Fruit fly (Drosophila melanogaster) whole organism, embryonic: ENCODE results near the gene CG8301.
A peak's percentile ranks its signal among the peaks of the same experiment; 100 is the strongest.

Experiments
- Ada2b ChIP-seq: fragments of 200-800 bp; sonication (Bioruptor generic); IDR thresholded peaks from 2 replicates; pipeline ENCODE4 v1.3.6; 2022; ENCODE audit warnings: missing biosample characterization, missing genetic modification characterization
- Asciz ChIP-seq: fragments of 200-800 bp; sonication (Bioruptor generic); optimal IDR thresholded peaks from 2 replicates; lab custom pipeline; 2017; ENCODE audit warnings: missing biosample characterization, mild to moderate bottlenecking, missing genetic modification characterization, missing genetic modification reagents
- Atf3 ChIP-seq: fragments of 200-800 bp; sonication (Bioruptor generic); optimal IDR thresholded peaks from 3 replicates; lab custom pipeline; 2016; ENCODE audit warnings: missing biosample characterization, missing genetic modification characterization
- Bteb2 ChIP-seq: fragments of 200-800 bp; sonication (Bioruptor generic); optimal IDR thresholded peaks from 2 replicates; lab custom pipeline; 2016; ENCODE audit warnings: missing biosample characterization, missing genetic modification characterization
- CG10543 ChIP-seq: fragments of 200-800 bp; sonication (Bioruptor generic); optimal IDR thresholded peaks from 3 replicates; lab custom pipeline; 2017; ENCODE audit warnings: missing biosample characterization, mild to moderate bottlenecking, missing genetic modification characterization, moderate library complexity
- CG11723 ChIP-seq: fragments of 200-800 bp; sonication (Bioruptor generic); optimal IDR thresholded peaks from 2 replicates; lab custom pipeline; 2017; ENCODE audit warnings: missing biosample characterization, mild to moderate bottlenecking, missing genetic modification characterization
- CG12155 ChIP-seq: fragments of 200-800 bp; sonication (Bioruptor generic); optimal IDR thresholded peaks from 3 replicates; lab custom pipeline; 2016; ENCODE audit warnings: missing biosample characterization, missing genetic modification characterization
- CG12659 ChIP-seq: fragments of 200-800 bp; sonication (Bioruptor generic); optimal IDR thresholded peaks from 3 replicates; lab custom pipeline; 2017; ENCODE audit warnings: mild to moderate bottlenecking, missing biosample characterization, missing genetic modification reagents, missing genetic modification characterization
- CG14050 ChIP-seq: fragments of 200-800 bp; sonication (Bioruptor generic); IDR thresholded peaks from 3 replicates; pipeline ENCODE4 v1.3.6; 2022; ENCODE audit warnings: missing biosample characterization, missing genetic modification characterization
- CG15601 ChIP-seq: fragments of 200-800 bp; sonication (Bioruptor generic); optimal IDR thresholded peaks from 3 replicates; lab custom pipeline; 2019; ENCODE audit warnings: missing biosample characterization, mild to moderate bottlenecking, missing genetic modification characterization, moderate library complexity
- CG16779 ChIP-seq: fragments of 200-800 bp; sonication (Bioruptor generic); IDR thresholded peaks from 2 replicates; pipeline ENCODE4 v1.3.6; 2022; ENCODE audit warnings: missing biosample characterization, missing genetic modification characterization
- CG17802 ChIP-seq: fragments of 200-800 bp; sonication (Bioruptor generic); optimal IDR thresholded peaks from 2 replicates; lab custom pipeline; 2018; ENCODE audit warnings: missing biosample characterization, mild to moderate bottlenecking, missing genetic modification characterization, moderate library complexity
- CG1832 ChIP-seq: fragments of 200-800 bp; sonication (Bioruptor generic); optimal IDR thresholded peaks from 2 replicates; lab custom pipeline; 2017; ENCODE audit warnings: missing biosample characterization, mild to moderate bottlenecking, missing genetic modification characterization, inconsistent platforms
- CG2202 ChIP-seq: fragments of 200-800 bp; sonication (Bioruptor generic); optimal IDR thresholded peaks from 2 replicates; lab custom pipeline; 2018; ENCODE audit warnings: missing biosample characterization, mild to moderate bottlenecking, missing genetic modification characterization
- CG33213 ChIP-seq: fragments of 200-800 bp; sonication (Bioruptor generic); optimal IDR thresholded peaks from 3 replicates; lab custom pipeline; 2016; ENCODE audit warnings: missing biosample characterization, missing genetic modification characterization
- CG5245 ChIP-seq: fragments of 200-800 bp; sonication (Bioruptor generic); optimal IDR thresholded peaks from 3 replicates; lab custom pipeline; 2016; ENCODE audit warnings: missing biosample characterization, missing genetic modification characterization
- CG9215 ChIP-seq: fragments of 200-800 bp; sonication (Bioruptor generic); IDR thresholded peaks from 2 replicates; pipeline ENCODE4 v1.3.6; 2022; ENCODE audit warnings: missing biosample characterization, missing genetic modification characterization
- CHES-1-like ChIP-seq: fragments of 200-800 bp; sonication (Bioruptor generic); optimal IDR thresholded peaks from 2 replicates; lab custom pipeline; 2016; ENCODE audit warnings: missing biosample characterization, missing genetic modification characterization
- CkIIα-i1 ChIP-seq: fragments of 200-800 bp; sonication (Bioruptor generic); IDR thresholded peaks from 2 replicates; pipeline ENCODE4 v1.3.6; 2022; ENCODE audit warnings: missing biosample characterization, missing genetic modification characterization
- Dip2 ChIP-seq: fragments of 200-800 bp; sonication (Bioruptor generic); IDR thresholded peaks from 2 replicates; pipeline ENCODE4 v1.3.6; 2022; ENCODE audit warnings: missing biosample characterization, missing genetic modification characterization
- Dll ChIP-seq: fragments of 200-800 bp; sonication (Bioruptor generic); IDR thresholded peaks from 4 replicates; pipeline ENCODE4 v1.3.6; 2022; ENCODE audit warnings: missing biosample characterization, missing genetic modification characterization; ENCODE audit not compliant: partially characterized antibody
- Dp ChIP-seq: fragments of 200-800 bp; sonication (Bioruptor generic); optimal IDR thresholded peaks from 2 replicates; lab custom pipeline; 2018; ENCODE audit warnings: missing biosample characterization, mild to moderate bottlenecking, missing genetic modification characterization, moderate library complexity
- Hey ChIP-seq: fragments of 200-800 bp; sonication (Bioruptor generic); optimal IDR thresholded peaks from 3 replicates; lab custom pipeline; 2018; ENCODE audit warnings: missing biosample characterization, mild to moderate bottlenecking, missing genetic modification characterization
- Hmx ChIP-seq: fragments of 200-800 bp; sonication (Bioruptor generic); optimal IDR thresholded peaks from 2 replicates; lab custom pipeline; 2016; ENCODE audit warnings: missing biosample characterization, missing genetic modification characterization
- MBD-R2 ChIP-seq: fragments of 200-800 bp; sonication (Bioruptor generic); IDR thresholded peaks from 2 replicates; pipeline ENCODE4 v1.3.6; 2022; ENCODE audit warnings: missing biosample characterization, missing genetic modification characterization
- Myb ChIP-seq: fragments of 200-800 bp; sonication (Bioruptor generic); optimal IDR thresholded peaks from 2 replicates; lab custom pipeline; 2016; ENCODE audit warnings: missing biosample characterization, missing genetic modification characterization
- PHDP ChIP-seq: fragments of 200-800 bp; sonication (Bioruptor generic); optimal IDR thresholded peaks from 3 replicates; lab custom pipeline; 2018; ENCODE audit warnings: missing biosample characterization, mild to moderate bottlenecking, missing genetic modification characterization, moderate library complexity
- Rfx ChIP-seq: fragments of 200-800 bp; sonication (Bioruptor generic); IDR thresholded peaks from 2 replicates; pipeline ENCODE4 v1.3.6; 2022; ENCODE audit warnings: missing biosample characterization, missing genetic modification characterization
- Sox100B ChIP-seq: fragments of 200-800 bp; sonication (Bioruptor generic); optimal IDR thresholded peaks from 3 replicates; lab custom pipeline; 2018; ENCODE audit warnings: missing biosample characterization, mild to moderate bottlenecking, missing genetic modification characterization
- Stat92E ChIP-seq, 3 experiments: fragments of >200 bp in 2 of 3; fragments of 200-800 bp in 1 of 3; sonication (Bioruptor generic) in 1 of 3; optimal IDR thresholded peaks; 2 replicates each; lab custom pipeline; 2017 to 2019; ENCODE audit warnings: missing biosample characterization in 3 of 3, missing genetic modification characterization in 3 of 3, mild to moderate bottlenecking in 1 of 3, moderate library complexity in 1 of 3
- YL-1 ChIP-seq: fragments of 200-800 bp; sonication (Bioruptor generic); optimal IDR thresholded peaks from 3 replicates; lab custom pipeline; 2017; ENCODE audit warnings: missing biosample characterization, mild to moderate bottlenecking, missing genetic modification characterization
- ab ChIP-seq: fragments of 200-800 bp; sonication (Bioruptor generic); optimal IDR thresholded peaks from 2 replicates; lab custom pipeline; 2016; ENCODE audit warnings: missing biosample characterization, missing genetic modification characterization
- az2 ChIP-seq: fragments of 200-800 bp; sonication (Bioruptor generic); optimal IDR thresholded peaks from 3 replicates; lab custom pipeline; 2016; ENCODE audit warnings: missing biosample characterization, missing genetic modification characterization
- chif ChIP-seq, 2 experiments: fragments of 200-800 bp; sonication (Bioruptor generic); optimal IDR thresholded peaks; 3 replicates each; lab custom pipeline; 2016; ENCODE audit warnings: missing biosample characterization in 2 of 2, missing genetic modification characterization in 2 of 2
- gce ChIP-seq: fragments of 200-800 bp; sonication (Bioruptor generic); IDR thresholded peaks from 3 replicates; pipeline ENCODE4 v1.3.6; 2022; ENCODE audit warnings: missing biosample characterization, missing genetic modification characterization
- gro ChIP-seq: fragments of 200-800 bp; sonication (Bioruptor generic); optimal IDR thresholded peaks from 2 replicates; lab custom pipeline; 2016; ENCODE audit warnings: missing biosample characterization, missing genetic modification characterization
- maf-S ChIP-seq: fragments of 200-800 bp; sonication (Bioruptor generic); optimal IDR thresholded peaks from 2 replicates; lab custom pipeline; 2016; ENCODE audit warnings: missing biosample characterization, missing genetic modification characterization
- nerfin-2 ChIP-seq: fragments of 200-800 bp; sonication (Bioruptor generic); IDR thresholded peaks from 2 replicates; pipeline ENCODE4 v1.3.6; 2022; ENCODE audit warnings: missing biosample characterization, missing genetic modification characterization; ENCODE audit not compliant: partially characterized antibody
- nom ChIP-seq: fragments of 200-800 bp; sonication (Bioruptor generic); optimal IDR thresholded peaks from 2 replicates; lab custom pipeline; 2017; ENCODE audit warnings: missing biosample characterization, missing genetic modification characterization, mild to moderate bottlenecking, moderate library complexity, missing genetic modification reagents
- salm ChIP-seq: fragments of 200-800 bp; sonication (Bioruptor generic); optimal IDR thresholded peaks from 2 replicates; lab custom pipeline; 2018; ENCODE audit warnings: missing biosample characterization, mild to moderate bottlenecking, missing genetic modification characterization
- shn ChIP-seq: fragments of 200-800 bp; sonication (Bioruptor generic); optimal IDR thresholded peaks from 3 replicates; lab custom pipeline; 2016; ENCODE audit warnings: missing biosample characterization, missing genetic modification characterization
- slbo ChIP-seq: fragments of 200-800 bp; sonication (Bioruptor generic); IDR thresholded peaks from 2 replicates; pipeline ENCODE4 v1.3.6; 2022; ENCODE audit warnings: missing biosample characterization, missing genetic modification characterization
- slp2 ChIP-seq: fragments of 200-800 bp; sonication (Bioruptor generic); optimal IDR thresholded peaks from 2 replicates; lab custom pipeline; 2016; ENCODE audit warnings: missing biosample characterization, missing genetic modification characterization
- sqz ChIP-seq: fragments of 200-800 bp; sonication (Bioruptor generic); optimal IDR thresholded peaks from 3 replicates; lab custom pipeline; 2018; ENCODE audit warnings: missing biosample characterization, mild to moderate bottlenecking, missing genetic modification characterization
- stc ChIP-seq: fragments of 200-800 bp; sonication (Bioruptor generic); IDR thresholded peaks from 2 replicates; pipeline ENCODE4 v1.3.6; 2022; ENCODE audit warnings: missing biosample characterization, missing genetic modification characterization
- tna ChIP-seq: fragments of 200-800 bp; sonication (Bioruptor generic); IDR thresholded peaks from 2 replicates; pipeline ENCODE4 v1.3.6; 2022; ENCODE audit warnings: missing biosample characterization, missing genetic modification characterization; ENCODE audit not compliant: partially characterized antibody
- wor ChIP-seq: fragments of 200-800 bp; sonication (Bioruptor generic); IDR thresholded peaks from 2 replicates; pipeline ENCODE4 v1.3.6; 2022; ENCODE audit warnings: missing biosample characterization, missing genetic modification characterization
- zfh1 ChIP-seq: fragments of 200-800 bp; sonication (Bioruptor generic); IDR thresholded peaks from 3 replicates; pipeline ENCODE4 v1.3.6; 2022; ENCODE audit warnings: missing biosample characterization, missing genetic modification characterization

Gene CG8301

DNA sequence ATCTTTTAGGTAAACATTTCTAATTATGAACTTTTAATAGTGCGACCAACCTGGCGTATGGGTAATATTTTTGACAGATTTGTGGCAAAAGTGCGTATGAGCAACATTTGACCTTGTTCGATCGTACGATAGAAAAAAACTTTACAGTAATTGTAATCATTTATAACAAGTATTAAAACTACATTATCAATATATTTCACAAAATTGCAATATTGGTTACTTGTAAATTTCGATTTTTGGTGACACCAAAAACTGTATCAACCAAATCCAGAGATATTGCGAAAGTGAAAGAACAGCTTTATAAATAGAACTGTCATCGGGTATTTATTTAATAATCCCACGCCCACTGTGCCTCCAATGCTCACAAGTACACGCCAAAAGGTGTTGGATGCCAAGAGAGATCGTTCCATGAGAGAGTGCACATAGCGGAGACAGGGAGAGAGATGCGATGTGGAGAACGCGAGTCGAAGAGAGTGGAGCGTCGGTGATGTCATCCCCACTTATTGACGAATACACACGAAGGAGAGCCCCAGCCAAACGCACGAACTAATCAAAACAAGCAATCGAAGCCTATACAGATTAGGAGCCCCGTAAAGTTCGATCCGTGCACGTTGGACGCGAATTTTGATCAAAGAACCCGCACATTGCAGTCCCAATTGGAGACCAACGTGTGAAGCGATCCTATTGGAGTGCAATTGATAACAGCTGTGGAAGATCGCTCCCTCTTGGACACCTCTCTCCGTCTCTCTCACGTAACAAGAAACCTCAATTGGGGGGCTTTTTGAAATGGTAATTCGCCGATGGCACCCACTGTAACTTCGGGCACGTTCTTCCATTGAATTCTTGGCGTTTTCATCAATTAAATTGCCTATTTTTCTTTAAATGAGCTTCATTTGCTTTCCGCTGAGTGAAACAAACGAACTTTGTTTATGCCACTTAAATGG, 47.7 kb upstream of the CG8301 start (continued):
- TF ChIP-seq Bteb2 (GFP tag; lab: Kevin White, UChicago): peak; percentile 88
- peak; percentile 92 for TF ChIP-seq CG9215 (GFP tag; lab: Robert Waterston, UW)
- 0 out of 2 replicates have a peak, but pooled peaks have one; percentile 30 for TF ChIP-seq CkIIα-i1 (GFP tag; lab: Robert Waterston, UW)
- peak; percentile 85 for TF ChIP-seq CG2202 (tag; lab: Kevin White, UChicago)
- TF ChIP-seq maf-S: peak; percentile 93
- peak; percentile 65 for TF ChIP-seq Hey
- TF ChIP-seq Dll (GFP tag; lab: Robert Waterston, UW): no peak; the same call in 3 of the 4 replicates
- TF ChIP-seq slbo: peak; percentile 90
- TF ChIP-seq CG5245: peak; percentile 84
- peak; percentile 99 for TF ChIP-seq CG12659
- TF ChIP-seq shn (GFP tag; lab: Kevin White, UChicago): peak; percentile 92
- peak; percentile 86 for TF ChIP-seq CG15601 (tag; lab: Kevin White, UChicago)
- peak; percentile 84 for TF ChIP-seq Atf3 (GFP tag; lab: Kevin White, UChicago)
- peak; percentile 89 to 90 for TF ChIP-seq chif (GFP tag; optimal IDR thresholded peaks at IDR 0.05; lab: Kevin White, UChicago)
- peak; percentile 92 for TF ChIP-seq CHES-1-like (GFP tag; lab: Kevin White, UChicago)
- peak; percentile 87 for TF ChIP-seq nom (GFP tag; lab: Kevin White, UChicago)
- peak; percentile 73 for TF ChIP-seq MBD-R2 (GFP tag; lab: Robert Waterston, UW)
- peak; percentile 95 for TF ChIP-seq az2 (GFP tag; lab: Kevin White, UChicago)
- TF ChIP-seq zfh1 (GFP tag; lab: Robert Waterston, UW): peak; percentile 83
- TF ChIP-seq CG33213: peak; percentile 67
- peak; percentile 74 for TF ChIP-seq CG14050 (GFP tag; lab: Robert Waterston, UW)
- TF ChIP-seq ab (GFP tag; lab: Kevin White, UChicago): peak; percentile 14
- TF ChIP-seq Sox100B (GFP tag; lab: Kevin White, UChicago): peak; percentile 99
- TF ChIP-seq Dip2 (GFP tag; lab: Robert Waterston, UW): peak; percentile 62; the same call in 1 of the 2 replicates
- TF ChIP-seq Ada2b (GFP tag; lab: Robert Waterston, UW): peak; percentile 83
- 0 out of 2 replicates have a peak, but pooled peaks have one; percentile 34 for TF ChIP-seq nerfin-2
- peak; percentile 74 for TF ChIP-seq stc
- TF ChIP-seq gro (GFP tag; lab: Kevin White, UChicago): peak; percentile 92
- TF ChIP-seq slp2 (GFP tag; lab: Kevin White, UChicago): peak; percentile 93
- peak; percentile 91 for TF ChIP-seq sqz (GFP tag; lab: Kevin White, UChicago)
- TF ChIP-seq wor: peak; percentile 90
- peak in 1 of 3 experiments; percentile 51 for TF ChIP-seq Stat92E (GFP tag; optimal IDR thresholded peaks at IDR 0.05; lab: Kevin White, UChicago)
- TF ChIP-seq CG16779 (GFP tag; lab: Robert Waterston, UW): peak; percentile 67; the same call in 1 of the 2 replicates
- peak; percentile 98 for TF ChIP-seq CG10543 (GFP tag; lab: Kevin White, UChicago)
- TF ChIP-seq salm: peak; percentile 91
- no peak for TF ChIP-seq tna (GFP tag; lab: Robert Waterston, UW)
- peak; percentile 94 for TF ChIP-seq PHDP
- TF ChIP-seq YL-1 (GFP tag; lab: Kevin White, UChicago): peak; percentile 85
- peak; percentile 91 for TF ChIP-seq Hmx
- peak; percentile 81 for TF ChIP-seq Myb (GFP tag; lab: Kevin White, UChicago)
- TF ChIP-seq CG12155 (GFP tag; lab: Kevin White, UChicago): peak; percentile 93
- peak; percentile 49; the same call in 1 of the 3 replicates for TF ChIP-seq gce (GFP tag; lab: Robert Waterston, UW)
- peak; percentile 95 for TF ChIP-seq Asciz
- peak; percentile 96 for TF ChIP-seq CG11723 (GFP tag; lab: Kevin White, UChicago)
- no peak for TF ChIP-seq CG1832 (GFP tag; lab: Kevin White, UChicago)
- TF ChIP-seq Rfx (GFP tag; lab: Robert Waterston, UW): peak; percentile 93
- TF ChIP-seq CG17802 (tag; lab: Kevin White, UChicago): peak; percentile 74
- TF ChIP-seq Dp: peak; percentile 13
